Fruit fly (Drosophila melanogaster) whole organism, embryonic: Measurements from ENCODE around the gene CG43755.

Experiments used
- CG15601 ChIP-seq: fragments of 200-800 bp; sonication (Bioruptor generic); optimal IDR thresholded peaks from 3 replicates; lab custom pipeline; 2019; ENCODE audit warnings: missing biosample characterization, mild to moderate bottlenecking, missing genetic modification characterization, moderate library complexity
- CG34422 ChIP-seq: fragments of 200-800 bp; sonication (Bioruptor generic); IDR thresholded peaks from 3 replicates; pipeline ENCODE4 v1.3.6; 2022; ENCODE audit warnings: missing biosample characterization, missing genetic modification characterization
- CG8359 ChIP-seq: fragments of 200-800 bp; sonication (Bioruptor generic); optimal IDR thresholded peaks from 2 replicates; lab custom pipeline; 2017; ENCODE audit warnings: missing biosample characterization, mild to moderate bottlenecking, missing genetic modification characterization, borderline replicate concordance
- zfh2 ChIP-seq: fragments of 200-800 bp; sonication (Bioruptor generic); optimal IDR thresholded peaks from 2 replicates; lab custom pipeline; 2016; ENCODE audit warnings: missing biosample characterization, missing genetic modification characterization

DNA sequence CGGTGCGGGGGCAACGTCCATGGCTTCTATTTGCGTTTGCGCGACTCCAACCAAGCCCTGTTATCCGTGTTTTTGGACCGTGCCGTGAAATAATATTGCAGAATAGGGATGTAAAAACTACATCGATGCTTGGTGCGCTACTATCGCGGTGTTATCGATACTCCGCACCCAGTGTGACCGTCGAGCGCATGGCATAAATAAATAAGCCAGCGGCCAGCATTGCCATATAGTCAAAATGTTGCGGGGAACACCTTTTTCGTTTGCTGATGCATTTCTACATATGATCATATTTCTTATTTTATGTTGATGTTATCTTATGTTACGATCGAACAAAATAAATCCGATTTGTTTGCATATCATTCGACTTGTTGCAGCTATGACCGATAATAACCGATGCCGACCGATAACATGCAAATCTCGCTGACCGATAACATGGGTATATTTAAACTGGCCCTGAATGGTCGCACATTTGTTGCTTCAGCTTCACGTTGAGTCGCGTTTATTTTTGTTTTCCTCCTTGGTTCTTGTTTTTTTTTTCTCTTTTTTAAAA is 52.4 kb downstream of the CG43755 start, which contains the start of gene smo:
- TF ChIP-seq CG8359 (GFP tag; lab: Kevin White, UChicago) (no peak), CG15601 (tag; lab: Kevin White, UChicago) (peak; percentile 29), CG34422 (GFP tag; lab: Robert Waterston, UW) (no peak), zfh2 (GFP tag; lab: Kevin White, UChicago) (peak; percentile 34)
